Fruit fly (Drosophila melanogaster) S2 (cell line): Measurements from ENCODE around the gene Pfdn1.
A peak's percentile ranks its signal among the peaks of the same experiment; 100 is the strongest.

Source experiments
- CG8478 ChIP-seq: fragments of >200 bp; optimal IDR thresholded peaks from 2 replicates; lab custom pipeline; 2018
- CTCF ChIP-seq, 2 experiments: fragments of >200 bp; optimal IDR thresholded peaks; 2 replicates each; lab custom pipeline; 2018

The Pfdn1 gene

DNA sequence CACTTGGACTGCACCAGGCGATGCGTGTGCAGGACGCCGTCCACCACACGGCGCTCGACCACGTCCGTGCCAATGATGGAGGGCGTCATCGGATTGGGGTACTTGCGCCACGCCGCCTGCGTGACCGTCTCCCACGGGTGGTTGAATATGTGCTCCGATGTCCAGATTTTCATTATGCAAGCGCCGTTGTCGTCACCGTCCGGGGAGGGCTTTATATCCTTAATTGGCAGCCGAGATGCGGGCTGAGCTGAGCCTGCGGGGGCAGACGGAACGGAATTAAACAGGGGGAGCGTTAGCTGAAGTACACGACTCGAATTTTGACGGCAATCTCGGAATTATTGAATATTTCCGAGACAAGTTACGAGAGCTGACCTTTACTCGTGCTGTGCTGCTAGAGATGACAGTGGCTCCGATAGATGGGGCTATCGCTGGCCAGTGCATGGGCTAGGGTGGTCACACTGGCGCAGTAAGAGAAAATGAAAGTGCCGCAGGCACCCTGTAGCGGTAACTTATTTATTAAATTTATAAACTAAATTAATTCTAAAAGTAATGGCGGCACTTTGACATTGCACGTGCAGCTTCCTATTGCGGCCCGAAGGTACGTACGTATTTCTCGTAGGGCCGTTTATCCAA lies 21.2 kb upstream of the Pfdn1 start, which contains the start of gene IPIP:
Gene IPIP (plus strand): TSS at position 475 of the 633 bp plus-strand sequence.
- peak in 1 of 2 experiments; percentile 38 for TF ChIP-seq CTCF (optimal IDR thresholded peaks at IDR 0.05; lab: Kevin White, UChicago)
- TF ChIP-seq CG8478 (lab: Kevin White, UChicago), result no peak

- TF ChIP-seq CTCF (optimal IDR thresholded peaks at IDR 0.05; lab: Kevin White, UChicago), result no peak
- no peak for TF ChIP-seq CG8478 (lab: Kevin White, UChicago)
These were observed 20.3 kb upstream of the Pfdn1 start, which contains the start of the genes CG34179 and slmo for dm6 chr2L:6048542-6048941. Gene CG34179, minus strand, starts transcription at chr2L:6048706. Gene slmo, minus strand, starts transcription at chr2L:6048706.

dm6 chr2L:6050575-6050974 lies 18.3 kb upstream of the Pfdn1 start, which contains the start of gene CG9135:
Gene CG9135, plus strand, starts transcription at chr2L:6050800.
- TF ChIP-seq CG8478 (lab: Kevin White, UChicago), result no peak
- TF ChIP-seq CTCF (optimal IDR thresholded peaks at IDR 0.05; lab: Kevin White, UChicago), result peak in 1 of 2 experiments; percentile 20

DNA sequence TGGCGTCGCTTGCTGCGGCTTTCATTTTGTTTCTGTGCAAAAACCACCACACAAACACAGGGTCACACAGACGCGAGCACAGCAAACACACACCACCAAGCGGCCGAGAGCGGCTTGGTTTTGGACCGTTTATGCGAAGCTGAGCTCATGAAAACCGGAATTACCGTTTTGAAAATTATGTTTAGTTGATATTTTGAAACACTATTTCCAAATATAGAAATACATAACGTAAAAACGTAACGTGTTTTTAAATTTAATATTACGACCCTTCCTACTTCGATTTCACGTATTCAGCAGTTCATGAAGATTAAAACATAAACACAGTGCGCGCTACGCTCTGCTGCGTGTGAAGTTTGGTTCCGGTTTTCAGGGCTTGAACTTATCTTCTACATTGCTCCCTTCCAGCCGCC lies 17.7 kb upstream of the Pfdn1 start:
- TF ChIP-seq CTCF (optimal IDR thresholded peaks at IDR 0.05; lab: Kevin White, UChicago), result no peak
- no peak for TF ChIP-seq CG8478 (lab: Kevin White, UChicago)

DNA sequence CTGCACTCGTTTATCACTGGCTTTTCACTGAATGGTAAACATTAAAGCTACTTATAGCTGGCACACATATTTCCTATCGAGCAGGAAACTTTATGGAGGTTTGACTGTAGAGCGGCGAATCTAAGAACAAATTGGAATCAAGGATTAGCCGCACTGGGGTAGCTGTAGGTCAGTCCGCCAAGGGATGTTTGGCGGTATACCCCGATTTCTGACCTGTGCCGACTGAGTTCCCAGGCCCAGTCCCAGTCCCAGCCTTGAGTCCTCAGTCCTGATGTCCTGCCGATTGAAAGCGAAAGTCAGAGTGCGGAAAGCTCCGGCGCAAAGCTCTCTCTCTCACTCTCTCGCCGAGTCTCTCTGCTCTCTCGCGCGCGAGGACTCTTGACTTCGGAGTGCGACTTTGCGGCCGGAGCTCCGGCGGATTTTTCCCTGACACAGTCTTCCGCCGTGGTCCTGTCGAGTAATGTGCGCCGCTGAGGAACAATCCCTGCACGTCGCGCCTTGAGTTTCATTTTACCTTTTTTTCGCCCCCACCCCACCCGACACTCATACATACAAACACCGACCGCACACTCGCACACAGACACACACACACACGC lies 14.9 kb upstream of the Pfdn1 start, which contains the start of gene CG13995:
Gene CG13995 (plus strand): TSS at position 429 of the 596 bp plus-strand sequence.
- TF ChIP-seq CG8478 (lab: Kevin White, UChicago) (no peak), CTCF (optimal IDR thresholded peaks at IDR 0.05; lab: Kevin White, UChicago) (no peak)

DNA sequence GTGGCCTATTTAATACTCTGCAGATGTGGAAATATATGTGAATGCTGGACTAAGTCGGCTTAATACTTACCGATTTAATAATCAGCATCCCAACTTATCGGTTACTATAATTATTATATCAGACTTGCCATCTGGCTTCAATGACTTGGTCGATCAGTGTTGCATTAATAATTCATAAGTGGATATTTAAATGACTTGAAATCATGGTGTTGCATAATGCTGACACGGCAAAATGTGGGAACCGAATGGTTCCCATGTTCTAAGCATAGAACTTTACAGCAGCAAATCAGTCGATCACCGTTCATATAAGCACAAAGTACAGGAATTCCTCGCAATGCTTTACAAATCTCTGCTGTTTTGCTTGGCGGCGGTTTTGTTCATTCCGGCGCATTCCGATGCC lies 8.7 kb upstream of the Pfdn1 start, which contains the start of gene CG34180:
Gene CG34180 (plus strand): TSS at position 301 of the 400 bp plus-strand sequence.
- no peak for TF ChIP-seq CTCF (optimal IDR thresholded peaks at IDR 0.05; lab: Kevin White, UChicago)
- no peak for TF ChIP-seq CG8478 (lab: Kevin White, UChicago)

DNA sequence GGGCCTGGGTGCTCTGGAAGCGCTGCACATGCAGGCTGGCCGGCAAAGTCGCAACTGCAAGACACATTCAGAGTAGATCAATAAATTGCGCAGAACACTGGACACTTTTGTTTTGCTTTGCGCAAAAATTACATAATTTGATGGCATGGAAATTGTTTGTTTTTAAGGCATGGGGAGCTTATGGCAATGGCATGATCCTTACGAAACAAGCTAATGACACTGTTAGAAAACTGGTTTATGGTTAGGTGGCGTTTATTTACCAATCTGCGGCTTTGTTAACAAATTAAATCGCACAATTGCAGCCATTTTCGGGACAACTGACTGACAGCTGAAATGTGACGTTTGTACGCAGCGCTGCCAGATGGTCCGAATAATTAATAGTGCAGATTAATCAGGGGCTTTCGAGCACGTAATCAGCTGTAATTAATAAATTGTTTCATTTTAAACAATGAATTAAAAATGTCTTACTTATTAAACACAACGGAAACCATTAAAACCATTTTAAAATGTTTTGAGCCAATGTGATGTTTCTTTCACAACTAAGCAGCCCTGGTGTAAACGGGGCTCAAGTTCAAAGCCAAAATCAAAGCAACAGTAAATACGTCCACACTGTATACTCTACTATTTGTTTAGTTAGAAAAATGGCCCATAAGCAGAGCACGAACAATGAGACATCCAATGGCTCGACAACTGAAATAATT lies 6.3 kb upstream of the Pfdn1 start, which contains the start of the genes ND-51 and CG13994:
Gene ND-51 (minus strand): TSS at position 376 of the 701 bp plus-strand sequence.
Gene CG13994 (plus strand): TSS at position 608 of the 701 bp plus-strand sequence.
- no peak for TF ChIP-seq CG8478 (lab: Kevin White, UChicago)

DNA sequence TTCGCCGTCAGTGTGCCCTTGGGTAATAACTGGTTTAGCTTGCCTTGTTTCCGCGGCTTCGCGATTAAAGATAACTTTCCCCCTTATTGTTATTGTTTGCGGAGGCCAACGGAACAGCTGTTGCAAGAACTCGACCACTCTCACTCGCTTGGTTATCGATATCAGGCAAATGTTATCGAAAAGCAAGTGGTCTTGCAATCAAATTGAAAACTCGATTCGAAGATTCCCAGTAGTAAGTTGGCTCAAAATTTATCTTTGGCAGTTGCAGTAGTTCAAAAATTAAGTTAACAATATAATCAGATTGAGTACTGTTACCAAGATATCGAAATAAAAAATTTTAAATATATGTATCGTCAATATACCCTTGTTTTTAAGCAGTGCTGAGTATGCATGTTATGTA lies 3.1 kb upstream of the Pfdn1 start, which contains the start of the genes Fbw5 and CG9147:
Gene Fbw5 (minus strand): TSS at position 131 of the 400 bp plus-strand sequence.
Gene CG9147 (plus strand): TSS at position 175 of the 400 bp plus-strand sequence.
- TF ChIP-seq CTCF (optimal IDR thresholded peaks at IDR 0.05; lab: Kevin White, UChicago), result no peak
- TF ChIP-seq CG8478 (lab: Kevin White, UChicago), result no peak

dm6 chr2L:6070656-6071231 lies 1.9 kb downstream of the Pfdn1 start, which contains the start of the genes CG9154 and Kr-h2:
Gene CG9154, minus strand, starts transcription at chr2L:6070686.
Gene Kr-h2, plus strand, starts transcription at chr2L:6070990.
- TF ChIP-seq CG8478 (lab: Kevin White, UChicago), result no peak
- TF ChIP-seq CTCF (optimal IDR thresholded peaks at IDR 0.05; lab: Kevin White, UChicago), result peak in 1 of 2 experiments; percentile 37

dm6 chr2L:6072124-6072523 lies 3.2 kb downstream of the Pfdn1 start:
- no peak for TF ChIP-seq CG8478 (lab: Kevin White, UChicago)
- no peak for TF ChIP-seq CTCF (optimal IDR thresholded peaks at IDR 0.05; lab: Kevin White, UChicago)

dm6 chr2L:6073894-6074293 lies 5.0 kb downstream of the Pfdn1 start:
- TF ChIP-seq CG8478 (lab: Kevin White, UChicago), result no peak
- TF ChIP-seq CTCF (optimal IDR thresholded peaks at IDR 0.05; lab: Kevin White, UChicago), result no peak

DNA sequence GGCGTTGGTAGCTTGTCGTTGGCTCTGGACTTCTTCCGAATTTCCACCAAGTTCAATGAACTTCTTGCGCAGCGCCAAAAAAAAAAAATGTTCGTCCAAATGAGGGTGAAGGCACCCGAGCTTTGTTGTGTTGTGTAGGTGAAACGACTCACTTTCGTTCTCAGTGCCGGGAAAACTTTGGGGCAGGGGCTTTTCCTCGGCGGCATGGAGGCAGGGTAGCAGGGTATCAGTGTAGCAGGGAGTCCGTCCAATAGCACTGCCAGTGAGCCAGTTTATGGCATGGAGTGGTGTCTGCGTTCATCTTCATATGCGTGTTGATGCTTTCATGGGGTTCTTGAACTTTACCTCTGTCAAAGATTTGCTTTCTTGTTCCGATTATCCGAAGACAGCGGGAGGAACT lies 5.4 kb downstream of the Pfdn1 start:
- no peak for TF ChIP-seq CG8478 (lab: Kevin White, UChicago)
- no peak for TF ChIP-seq CTCF (optimal IDR thresholded peaks at IDR 0.05; lab: Kevin White, UChicago)

dm6 chr2L:6075345-6075744 lies 6.5 kb downstream of the Pfdn1 start:
- no peak for TF ChIP-seq CTCF (optimal IDR thresholded peaks at IDR 0.05; lab: Kevin White, UChicago)
- no peak for TF ChIP-seq CG8478 (lab: Kevin White, UChicago)

DNA sequence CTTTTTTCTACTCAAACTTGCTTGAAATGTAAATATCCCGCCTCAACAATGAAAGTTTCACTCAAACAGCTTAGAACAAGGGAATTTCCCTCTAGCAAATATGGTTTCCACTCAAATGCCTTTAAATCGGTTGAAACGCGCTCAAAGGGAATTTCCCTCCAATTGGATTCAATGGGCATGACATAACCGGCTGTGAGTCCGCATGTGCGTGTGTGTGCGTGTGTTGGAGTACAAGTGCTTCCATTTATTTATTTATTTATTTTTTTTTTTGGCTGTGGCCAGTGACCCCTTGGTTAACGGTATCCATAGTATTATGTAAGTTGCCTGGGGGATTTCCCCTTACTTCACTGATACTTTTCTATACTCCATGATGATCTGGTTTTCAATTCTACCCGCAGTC lies 7.3 kb downstream of the Pfdn1 start:
- TF ChIP-seq CTCF (optimal IDR thresholded peaks at IDR 0.05; lab: Kevin White, UChicago) (no peak), CG8478 (lab: Kevin White, UChicago) (no peak)
